Fruit fly (Drosophila melanogaster): Measurements from ENCODE around the gene Jon25Bii.

Jon25Bii gene

dm6 chr2L:4981278-4981966 is 28.5 kb upstream of the Jon25Bii start, which contains the start of the genes CG8892 and CG34126 (continued):
- TF ChIP-seq CG9797 (GFP tag; optimal IDR thresholded peaks at IDR 0.05) (peak; percentile 65), CG9437 (GFP tag; optimal IDR thresholded peaks at IDR 0.05) (peak; percentile 92), CG31441 (GFP tag; IDR thresholded peaks at IDR 0.05) (peak; percentile 96), ind (GFP tag; optimal IDR thresholded peaks at IDR 0.05) (peak; percentile 99), CG6272 (GFP tag; IDR thresholded peaks at IDR 0.05) (peak; percentile 97), Doc3 (GFP tag; IDR thresholded peaks at IDR 0.05; ENCODE audit: partially characterized antibody) (no peak), kah (GFP tag; optimal IDR thresholded peaks at IDR 0.05) (peak; percentile 87), YL-1 (GFP tag; optimal IDR thresholded peaks at IDR 0.05) (peak; percentile 92), CG32767 (GFP tag; IDR thresholded peaks at IDR 0.05) (peak; percentile 93), Hand (GFP tag; optimal IDR thresholded peaks at IDR 0.05) (peak; percentile 82), knrl (GFP tag; IDR thresholded peaks at IDR 0.05; ENCODE audit: partially characterized antibody) (peak; percentile 55), CG4707 (GFP tag; optimal IDR thresholded peaks at IDR 0.05) (peak; percentile 80), jing (GFP tag; optimal IDR thresholded peaks at IDR 0.05) (peak; percentile 95), H15 (GFP tag; IDR thresholded peaks at IDR 0.05) (peak; percentile 96), CG11560 (tag; IDR thresholded peaks at IDR 0.05) (peak; percentile 90), tap (tag; optimal IDR thresholded peaks at IDR 0.05) (peak; percentile 89), CG2889 (GFP tag; IDR thresholded peaks at IDR 0.05) (peak; percentile 95), Dip3 (GFP tag; optimal IDR thresholded peaks at IDR 0.05) (peak; percentile 98), CG5953 (GFP tag; IDR thresholded peaks at IDR 0.05) (peak; percentile 85), CG11504 (tag; optimal IDR thresholded peaks at IDR 0.05) (peak; percentile 95), CG4617 (GFP tag; optimal IDR thresholded peaks at IDR 0.05; ENCODE audit: borderline replicate concordance) (peak; percentile 99), bab2 (GFP tag; optimal IDR thresholded peaks at IDR 0.05) (peak; percentile 97), nmo (GFP tag; optimal IDR thresholded peaks at IDR 0.05) (peak; percentile 98), mirr (GFP tag; optimal IDR thresholded peaks at IDR 0.05) (peak; percentile 95), CG4854 (GFP tag; optimal IDR thresholded peaks at IDR 0.05) (peak; percentile 95), CG12769 (tag; optimal IDR thresholded peaks at IDR 0.05) (no peak), Xrp1 (GFP tag; IDR thresholded peaks at IDR 0.05) (peak; percentile 98), shn (GFP tag; optimal IDR thresholded peaks at IDR 0.05) (peak; percentile 96), CG14014 (GFP tag; IDR thresholded peaks at IDR 0.05) (peak; percentile 95), jigr1 (GFP tag; IDR thresholded peaks at IDR 0.05) (peak; percentile 95), Bteb2 (GFP tag; optimal IDR thresholded peaks at IDR 0.05) (peak; percentile 94), corto (GFP tag; optimal IDR thresholded peaks at IDR 0.05) (peak; percentile 95), CG4820 (GFP tag; optimal IDR thresholded peaks at IDR 0.05) (peak; percentile 98), Max (GFP tag; optimal IDR thresholded peaks at IDR 0.05) (peak; percentile 99), Nf-YC (tag; optimal IDR thresholded peaks at IDR 0.05) (peak; percentile 92), unpg (GFP tag; optimal IDR thresholded peaks at IDR 0.05) (peak; percentile 94), CG1602 (GFP tag; optimal IDR thresholded peaks at IDR 0.05) (peak; percentile 99), CG8924 (tag; optimal IDR thresholded peaks at IDR 0.05) (peak; percentile 97), CG8290 (GFP tag; optimal IDR thresholded peaks at IDR 0.05) (peak; percentile 98), CG8290 (tag; optimal IDR thresholded peaks at IDR 0.05) (peak; percentile 91 to 94), CG2875 (GFP tag; optimal IDR thresholded peaks at IDR 0.05) (peak; percentile 91), Sry-β (GFP tag; optimal IDR thresholded peaks at IDR 0.05) (peak; percentile 81), CG13424 (tag; optimal IDR thresholded peaks at IDR 0.05) (peak; percentile 98), btn (GFP tag; optimal IDR thresholded peaks at IDR 0.05) (peak; percentile 64), CG11695 (GFP tag; IDR thresholded peaks at IDR 0.05) (peak; percentile 94), ssp (GFP tag; IDR thresholded peaks at IDR 0.05) (peak; percentile 93), Asciz (GFP tag; optimal IDR thresholded peaks at IDR 0.05) (peak; percentile 93), CG17612 (GFP tag; IDR thresholded peaks at IDR 0.05) (peak; percentile 87), Rx (GFP tag; IDR thresholded peaks at IDR 0.05) (peak; percentile 93), stwl (tag; optimal IDR thresholded peaks at IDR 0.05) (peak; percentile 89)

All from whole organism, embryonic.